Fruit fly (Drosophila melanogaster) whole organism, embryonic: ENCODE results near the gene ThrRS.

Experiments
- Chrac-16 ChIP-seq: fragments of 200-800 bp; sonication (Bioruptor generic); optimal IDR thresholded peaks from 3 replicates; lab custom pipeline; 2016; ENCODE audit warnings: missing biosample characterization, missing genetic modification characterization
- CoRest ChIP-seq: fragments of 200-800 bp; sonication (Bioruptor generic); optimal IDR thresholded peaks from 3 replicates; lab custom pipeline; 2018; ENCODE audit warnings: missing biosample characterization, mild to moderate bottlenecking, missing genetic modification characterization, moderate library complexity
- Dp ChIP-seq: fragments of 200-800 bp; sonication (Bioruptor generic); optimal IDR thresholded peaks from 2 replicates; lab custom pipeline; 2018; ENCODE audit warnings: missing biosample characterization, mild to moderate bottlenecking, missing genetic modification characterization, moderate library complexity
- ara ChIP-seq: fragments of 200-800 bp; sonication (Bioruptor generic); IDR thresholded peaks from 2 replicates; pipeline ENCODE4 v1.3.6; 2022; ENCODE audit warnings: missing biosample characterization, missing genetic modification characterization
- phol ChIP-seq: fragments of 200-800 bp; sonication (Bioruptor generic); optimal IDR thresholded peaks from 3 replicates; lab custom pipeline; 2018; ENCODE audit warnings: missing biosample characterization, mild to moderate bottlenecking, missing genetic modification characterization, moderate library complexity
- usp ChIP-seq: fragments of >200 bp; optimal IDR thresholded peaks from 2 replicates; lab custom pipeline; 2017; ENCODE audit warnings: missing biosample characterization, missing genetic modification characterization

DNA sequence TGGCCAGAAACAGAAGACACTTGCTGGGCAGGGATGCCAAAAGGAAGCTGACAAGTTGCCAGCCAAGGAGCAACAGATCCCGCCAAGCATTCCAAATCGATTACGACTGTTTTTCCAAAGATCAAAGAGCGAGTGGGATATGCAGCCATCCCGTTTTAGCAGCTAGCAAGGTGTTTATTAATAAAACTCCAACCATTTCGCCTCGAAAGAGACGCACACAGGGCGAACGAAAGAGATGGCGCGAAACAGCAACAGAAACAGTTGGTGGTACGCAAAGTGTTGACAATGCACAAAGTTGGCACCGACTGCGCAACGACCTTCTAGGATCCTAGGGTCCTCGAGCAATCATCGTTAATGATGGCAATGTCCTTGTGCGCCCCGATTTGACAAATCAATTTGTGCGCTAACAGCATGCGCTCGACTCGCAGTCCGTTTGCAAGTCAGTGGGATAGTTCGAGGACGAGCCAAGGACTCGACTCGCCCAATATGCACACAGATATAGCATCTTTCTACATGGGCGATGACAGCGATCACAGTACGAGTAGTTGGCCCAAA, 23.6 kb upstream of the ThrRS start:
- TF ChIP-seq CoRest, result no peak
- TF ChIP-seq usp, result no peak
- no peak for TF ChIP-seq Dp (GFP tag; lab: Kevin White, UChicago)
- no peak for TF ChIP-seq Chrac-16 (GFP tag; lab: Kevin White, UChicago)
- TF ChIP-seq phol (tag; lab: Kevin White, UChicago), result no peak
- TF ChIP-seq ara (GFP tag; lab: Robert Waterston, UW), result no peak
